Worm (Caenorhabditis elegans) whole organism, L4 larva: ENCODE measurements around the gene pacs-1.

Experiments used
- D1046.2 ChIP-seq: fragments of 200-800 bp; sonication (Bioruptor generic); IDR thresholded peaks from 2 replicates; pipeline ENCODE4 v1.3.6; 2022; ENCODE audit warnings: missing genetic modification characterization, missing compliant biosample characterization
- F10B5.3 ChIP-seq: sonication (generic microtip); optimal IDR thresholded peaks from 2 replicates; lab custom pipeline; 2016; ENCODE audit warnings: mild to moderate bottlenecking, missing genetic modification characterization, missing compliant biosample characterization
- F44E2.7 ChIP-seq: fragments of 200-800 bp; sonication (Bioruptor generic); IDR thresholded peaks from 2 replicates; pipeline ENCODE4 v2.1.2; 2022; ENCODE audit warnings: missing genetic modification characterization, missing compliant biosample characterization
- F49E8.2 ChIP-seq: sonication (generic microtip); optimal IDR thresholded peaks from 2 replicates; lab custom pipeline; 2016; ENCODE audit warnings: missing compliant biosample characterization, mild to moderate bottlenecking, missing genetic modification characterization, borderline replicate concordance
- T26A8.4 ChIP-seq: fragments of 200-800 bp; sonication (Bioruptor generic); IDR thresholded peaks from 2 replicates; pipeline ENCODE4 v1.3.6; 2022; ENCODE audit warnings: missing genetic modification characterization, missing compliant biosample characterization
- Y48G9A.11 ChIP-seq: fragments of 200-800 bp; sonication (Bioruptor generic); IDR thresholded peaks from 2 replicates; pipeline ENCODE4 v1.3.6; 2022; ENCODE audit warnings: missing genetic modification reagents, missing genetic modification characterization, missing compliant biosample characterization
- Y75B8A.6 ChIP-seq: fragments of 200-800 bp; sonication (Bioruptor generic); IDR thresholded peaks from 2 replicates; pipeline ENCODE4 v1.3.6; 2022; ENCODE audit warnings: missing genetic modification reagents, missing genetic modification characterization, missing compliant biosample characterization
- ZK546.5 ChIP-seq, 2 experiments: sonication (generic microtip); optimal IDR thresholded peaks; 2 replicates each; lab custom pipeline; 2017; ENCODE audit warnings: missing biosample characterization in 2 of 2, missing genetic modification characterization in 2 of 2
- aly-2 ChIP-seq: sonication (generic microtip); optimal IDR thresholded peaks from 2 replicates; lab custom pipeline; 2018; ENCODE audit warnings: missing biosample characterization, missing genetic modification characterization
- ama-1 ChIP-seq: fragments of 150-350 bp; optimal IDR thresholded peaks from 2 replicates; lab custom pipeline; 2014; ENCODE audit warnings: inconsistent platforms, mixed read lengths
- ceh-20 ChIP-seq: fragments of 200-800 bp; sonication (Bioruptor generic); IDR thresholded peaks from 2 replicates; pipeline ENCODE4 v1.3.6; 2022; ENCODE audit warnings: missing genetic modification reagents, missing genetic modification characterization, missing compliant biosample characterization
- ceh-28 ChIP-seq: fragments of 150-350 bp; optimal IDR thresholded peaks from 2 replicates; lab custom pipeline; 2014; ENCODE audit warnings: missing biosample characterization, missing genetic modification reagents, missing genetic modification characterization
- ceh-44 ChIP-seq: fragments of 200-800 bp; sonication (Bioruptor generic); IDR thresholded peaks from 2 replicates; pipeline ENCODE4 v1.3.6; 2022; ENCODE audit warnings: missing genetic modification reagents, missing genetic modification characterization, missing compliant biosample characterization
- ces-1 ChIP-seq: fragments of 150-350 bp; sonication (generic microtip); optimal IDR thresholded peaks from 4 replicates; lab custom pipeline; 2014; ENCODE audit warnings: missing biosample characterization, missing genetic modification reagents, missing genetic modification characterization
- daf-12 ChIP-seq: fragments of 150-350 bp; optimal IDR thresholded peaks from 2 replicates; lab custom pipeline; 2014; ENCODE audit warnings: missing biosample characterization, missing genetic modification reagents, missing genetic modification characterization
- daf-16 ChIP-seq, 3 experiments: sonication (generic microtip); optimal IDR thresholded peaks; 2 replicates each; lab custom pipeline; 2016 to 2017; ENCODE audit warnings: missing genetic modification characterization in 3 of 3, missing genetic modification reagents in 3 of 3, mild to moderate bottlenecking in 2 of 3, missing compliant biosample characterization in 2 of 3, missing biosample characterization in 1 of 3, moderate library complexity in 1 of 3
- daf-8 ChIP-seq: fragments of 200-800 bp; sonication (Bioruptor generic); IDR thresholded peaks from 2 replicates; pipeline ENCODE4 v1.3.6; 2022; ENCODE audit warnings: missing genetic modification characterization, missing compliant biosample characterization
- dmd-6 ChIP-seq: fragments of 200-800 bp; sonication (Bioruptor generic); IDR thresholded peaks from 2 replicates; pipeline ENCODE4 v1.3.6; 2022; ENCODE audit warnings: missing genetic modification reagents, missing genetic modification characterization, missing compliant biosample characterization
- dpl-1 ChIP-seq: fragments of 150-350 bp; optimal IDR thresholded peaks from 2 replicates; lab custom pipeline; 2014; ENCODE audit warnings: missing biosample characterization, missing genetic modification reagents, missing genetic modification characterization
- egl-43 ChIP-seq: fragments of 200-800 bp; sonication (Bioruptor generic); IDR thresholded peaks from 2 replicates; pipeline ENCODE4 v1.3.6; 2022; ENCODE audit warnings: missing genetic modification reagents, missing genetic modification characterization, missing compliant biosample characterization
- fos-1 ChIP-seq: fragments of 150-350 bp; optimal IDR thresholded peaks from 2 replicates; lab custom pipeline; 2014; ENCODE audit warnings: missing biosample characterization, missing genetic modification characterization
- gei-8 ChIP-seq: fragments of 200-800 bp; sonication (Bioruptor generic); optimal IDR thresholded peaks from 2 replicates; lab custom pipeline; 2018; ENCODE audit warnings: mild to moderate bottlenecking, missing genetic modification characterization, missing compliant biosample characterization
- hlh-11 ChIP-seq: fragments of 200-800 bp; sonication (Bioruptor generic); optimal IDR thresholded peaks from 2 replicates; lab custom pipeline; 2018; ENCODE audit warnings: mild to moderate bottlenecking, missing genetic modification characterization, missing compliant biosample characterization
- hlh-30 ChIP-seq: sonication (generic microtip); optimal IDR thresholded peaks from 2 replicates; lab custom pipeline; 2017; ENCODE audit warnings: antibody characterized with exemption, mild to moderate bottlenecking, missing genetic modification characterization, missing compliant biosample characterization; ENCODE audit not compliant: insufficient read depth
- jun-1 ChIP-seq: fragments of 150-350 bp; optimal IDR thresholded peaks from 2 replicates; lab custom pipeline; 2014; ENCODE audit warnings: missing biosample characterization, missing genetic modification reagents, missing genetic modification characterization
- lin-15B ChIP-seq: fragments of 150-350 bp; sonication (generic microtip); optimal IDR thresholded peaks from 3 replicates; lab custom pipeline; 2014; ENCODE audit warnings: missing biosample characterization, missing genetic modification characterization
- lin-39 ChIP-seq: fragments of 150-350 bp; optimal IDR thresholded peaks from 2 replicates; lab custom pipeline; 2014; ENCODE audit warnings: missing biosample characterization, missing genetic modification reagents, missing genetic modification characterization
- lir-3 ChIP-seq: sonication (generic microtip); optimal IDR thresholded peaks from 2 replicates; lab custom pipeline; 2016; ENCODE audit warnings: mild to moderate bottlenecking, missing genetic modification characterization, missing compliant biosample characterization
- lsy-2 ChIP-seq, 2 experiments: fragments of 150-350 bp in 1 of 2; sonication (generic microtip) in 1 of 2; optimal IDR thresholded peaks; 2 replicates each; lab custom pipeline; 2014 to 2017; ENCODE audit warnings: missing biosample characterization in 2 of 2, missing genetic modification characterization in 2 of 2
- mdl-1 ChIP-seq, 2 experiments: fragments of 150-350 bp in 1 of 2; sonication (generic microtip) in 1 of 2; optimal IDR thresholded peaks; 2 replicates each; lab custom pipeline; 2014 to 2017; ENCODE audit warnings: missing biosample characterization in 2 of 2, missing genetic modification characterization in 2 of 2
- mdt-29 ChIP-seq: fragments of 200-800 bp; sonication (Bioruptor generic); IDR thresholded peaks from 2 replicates; pipeline ENCODE4 v1.3.6; 2022; ENCODE audit warnings: missing genetic modification reagents, missing genetic modification characterization, missing compliant biosample characterization
- mep-1 ChIP-seq: fragments of 150-350 bp; sonication (generic microtip); optimal IDR thresholded peaks from 3 replicates; lab custom pipeline; 2014; ENCODE audit warnings: missing biosample characterization, missing genetic modification characterization
- nhr-10 ChIP-seq: fragments of 150-350 bp; optimal IDR thresholded peaks from 2 replicates; lab custom pipeline; 2014; ENCODE audit warnings: missing biosample characterization, missing genetic modification characterization
- nhr-102 ChIP-seq: sonication (generic microtip); optimal IDR thresholded peaks from 2 replicates; lab custom pipeline; 2016; ENCODE audit warnings: mild to moderate bottlenecking, missing genetic modification characterization, moderate library complexity, missing compliant biosample characterization
- nhr-11 ChIP-seq: fragments of 150-350 bp; optimal IDR thresholded peaks from 2 replicates; lab custom pipeline; 2014; ENCODE audit warnings: missing biosample characterization, missing genetic modification characterization
- nhr-25 ChIP-seq: sonication (generic microtip); optimal IDR thresholded peaks from 2 replicates; lab custom pipeline; 2017; ENCODE audit warnings: missing genetic modification characterization, mild to moderate bottlenecking, missing compliant biosample characterization, antibody characterized with exemption, moderate library complexity, borderline replicate concordance; ENCODE audit not compliant: insufficient read depth
- nhr-28 ChIP-seq: fragments of 150-350 bp; optimal IDR thresholded peaks from 2 replicates; lab custom pipeline; 2014; ENCODE audit warnings: missing biosample characterization, missing genetic modification characterization
- nhr-42 ChIP-seq: fragments of 200-800 bp; sonication (Bioruptor generic); IDR thresholded peaks from 2 replicates; pipeline ENCODE4 v1.3.6; 2022; ENCODE audit warnings: missing genetic modification characterization, missing compliant biosample characterization
- nhr-77 ChIP-seq: fragments of 150-350 bp; optimal IDR thresholded peaks from 2 replicates; lab custom pipeline; 2014; ENCODE audit warnings: missing biosample characterization, missing genetic modification characterization
- php-3 ChIP-seq: fragments of 200-800 bp; sonication (Bioruptor generic); IDR thresholded peaks from 2 replicates; pipeline ENCODE4 v1.3.6; 2022; ENCODE audit warnings: missing genetic modification reagents, missing genetic modification characterization, missing compliant biosample characterization
- pqm-1 ChIP-seq: sonication (generic microtip); optimal IDR thresholded peaks from 2 replicates; lab custom pipeline; 2017; ENCODE audit warnings: missing biosample characterization, missing genetic modification characterization
- rbr-2 ChIP-seq: sonication (generic microtip); optimal IDR thresholded peaks from 2 replicates; lab custom pipeline; 2016; ENCODE audit warnings: missing genotype, missing genetic modification characterization, missing compliant biosample characterization
- saeg-2 ChIP-seq: fragments of 200-800 bp; sonication (Bioruptor generic); IDR thresholded peaks from 2 replicates; pipeline ENCODE4 v1.3.6; 2022; ENCODE audit warnings: missing genetic modification reagents, missing genetic modification characterization, missing compliant biosample characterization
- snpc-1.2 ChIP-seq: fragments of 200-800 bp; sonication (Bioruptor generic); IDR thresholded peaks from 2 replicates; pipeline ENCODE4 v1.3.6; 2022; ENCODE audit warnings: missing genetic modification reagents, missing genetic modification characterization, missing compliant biosample characterization
- snpc-4 ChIP-seq: fragments of 150-350 bp; optimal IDR thresholded peaks from 2 replicates; lab custom pipeline; 2014; ENCODE audit warnings: missing biosample characterization, missing genetic modification characterization
- spr-3 ChIP-seq: fragments of 200-800 bp; sonication (Bioruptor generic); optimal IDR thresholded peaks from 2 replicates; lab custom pipeline; 2018; ENCODE audit warnings: mild to moderate bottlenecking, missing genetic modification characterization, missing compliant biosample characterization
- unc-39 ChIP-seq: sonication (generic microtip); optimal IDR thresholded peaks from 2 replicates; lab custom pipeline; 2017; ENCODE audit warnings: missing biosample characterization, missing genetic modification characterization
- unc-62 ChIP-seq, 3 experiments: fragments of 150-350 bp in 1 of 3; sonication (generic microtip); optimal IDR thresholded peaks in 2 of 3; peaks in 1 of 3; 1 replicate in 1 of 3; 2 replicates in 2 of 3; lab custom pipeline; 2014 to 2017; ENCODE audit warnings: missing biosample characterization in 3 of 3, missing genetic modification characterization in 3 of 3, missing genetic modification reagents in 3 of 3, missing genotype in 1 of 3
- zfp-3 ChIP-seq: fragments of 200-800 bp; sonication (Bioruptor generic); conservative IDR thresholded peaks from 2 replicates; pipeline ENCODE4 v1.3.6; 2022; ENCODE audit warnings: missing genetic modification reagents, missing genetic modification characterization, missing compliant biosample characterization
- zip-11 ChIP-seq: fragments of 200-800 bp; sonication (Bioruptor generic); IDR thresholded peaks from 2 replicates; pipeline ENCODE4 v1.3.6; 2022; ENCODE audit warnings: missing genetic modification characterization, missing compliant biosample characterization
- zip-2 ChIP-seq: fragments of 150-350 bp; optimal IDR thresholded peaks from 2 replicates; lab custom pipeline; 2014; ENCODE audit warnings: missing biosample characterization, missing genetic modification characterization
- ztf-11 ChIP-seq: fragments of 150-350 bp; optimal IDR thresholded peaks from 2 replicates; lab custom pipeline; 2014; ENCODE audit warnings: missing biosample characterization, missing genetic modification characterization

pacs-1 gene

ce11 chrV:9212499-9212898, 4.6 kb downstream of the pacs-1 start:
- TF ChIP-seq hlh-11 (tag; lab: Kevin White, UChicago) (peak; percentile 56), lin-15B (tag; lab: Kevin White, UChicago) (no peak), nhr-77 (tag; lab: Kevin White, UChicago) (peak; percentile 72), nhr-28 (peak; percentile 93), nhr-25 (tag; lab: Kevin White, UChicago) (peak; percentile 30), unc-39 (tag; lab: Kevin White, UChicago) (no peak), zip-2 (tag; lab: Kevin White, UChicago) (no peak), aly-2 (tag; lab: Kevin White, UChicago) (no peak), ces-1 (GFP tag; lab: Kevin White, UChicago) (peak; percentile 60), D1046.2 (GFP tag; lab: Robert Waterston, UW) (no peak), ama-1 (lab: Kevin White, UChicago) (no peak), Y75B8A.6 (GFP tag; lab: Robert Waterston, UW) (no peak), nhr-11 (peak; percentile 43), gei-8 (GFP tag; lab: Kevin White, UChicago) (no peak), pqm-1 (tag; lab: Kevin White, UChicago) (peak; percentile 72), nhr-42 (no peak), mdl-1 (tag; optimal IDR thresholded peaks at IDR 0.05; lab: Kevin White, UChicago) (peak in 1 of 2 experiments; percentile 44), snpc-4 (tag; lab: Kevin White, UChicago) (no peak), rbr-2 (tag; lab: Kevin White, UChicago) (peak; percentile 47), saeg-2 (GFP tag; lab: Robert Waterston, UW) (no peak), zfp-3 (GFP tag; lab: Robert Waterston, UW) (no peak), mdt-29 (no peak), spr-3 (GFP tag; lab: Kevin White, UChicago) (no peak), F49E8.2 (no peak), daf-8 (GFP tag; lab: Robert Waterston, UW) (no peak), fos-1 (tag; lab: Kevin White, UChicago) (no peak), nhr-10 (no peak), dmd-6 (GFP tag; lab: Robert Waterston, UW) (0 out of 2 replicates have a peak, but pooled peaks have one; percentile 14), nhr-102 (tag; lab: Kevin White, UChicago) (no peak), php-3 (GFP tag; lab: Robert Waterston, UW) (no peak), ceh-20 (GFP tag; lab: Robert Waterston, UW) (no peak), lir-3 (tag; lab: Kevin White, UChicago) (no peak), ceh-28 (tag; lab: Kevin White, UChicago) (no peak), ztf-11 (no peak), mep-1 (tag; lab: Kevin White, UChicago) (peak; percentile 81), F10B5.3 (no peak), unc-62 (GFP tag; optimal IDR thresholded peaks at IDR 0.05 in 1 of 2; lab: Kevin White, UChicago) (no peak), unc-62 (tag; optimal IDR thresholded peaks at IDR 0.05; lab: Kevin White, UChicago) (no peak), Y48G9A.11 (no peak), ZK546.5 (tag; optimal IDR thresholded peaks at IDR 0.05; lab: Kevin White, UChicago) (no peak), ceh-44 (no peak), daf-12 (tag; lab: Kevin White, UChicago) (no peak), T26A8.4 (no peak), dpl-1 (GFP tag; lab: Kevin White, UChicago) (peak; percentile 64), lsy-2 (tag; optimal IDR thresholded peaks at IDR 0.05; lab: Kevin White, UChicago) (peak in 1 of 2 experiments; percentile 83), snpc-1.2 (no peak), zip-11 (GFP tag; lab: Robert Waterston, UW) (no peak), egl-43 (GFP tag; lab: Robert Waterston, UW) (no peak), hlh-30 (peak; percentile 44), jun-1 (tag; lab: Kevin White, UChicago) (no peak), daf-16 (GFP tag; optimal IDR thresholded peaks at IDR 0.05; lab: Kevin White, UChicago) (no peak), daf-16 (tag; optimal IDR thresholded peaks at IDR 0.05; lab: Kevin White, UChicago) (peak; percentile 81), F44E2.7 (GFP tag; lab: Robert Waterston, UW) (no peak), lin-39 (tag; lab: Kevin White, UChicago) (no peak)
